Fruit fly (Drosophila melanogaster) whole organism, embryonic: ENCODE data around the gene polo.
A peak's percentile ranks its signal among the peaks of the same experiment; 100 is the strongest.

Experiments used
- Asciz ChIP-seq: fragments of 200-800 bp; sonication (Bioruptor generic); optimal IDR thresholded peaks from 2 replicates; lab custom pipeline; 2017; ENCODE audit warnings: missing biosample characterization, mild to moderate bottlenecking, missing genetic modification characterization, missing genetic modification reagents
- Atf-2 ChIP-seq: fragments of 200-800 bp; sonication (Bioruptor generic); optimal IDR thresholded peaks from 2 replicates; lab custom pipeline; 2016; ENCODE audit warnings: missing biosample characterization, missing genetic modification characterization
- Atf6 ChIP-seq: fragments of 200-800 bp; sonication (Bioruptor generic); IDR thresholded peaks from 2 replicates; pipeline ENCODE4 v1.3.6; 2022; ENCODE audit warnings: missing biosample characterization, missing genetic modification characterization
- B-H1 ChIP-seq: fragments of 200-800 bp; sonication (Bioruptor generic); IDR thresholded peaks from 3 replicates; pipeline ENCODE4 v1.3.6; 2022; ENCODE audit warnings: missing biosample characterization, missing genetic modification characterization
- BtbVII ChIP-seq: fragments of 200-800 bp; sonication (Bioruptor generic); optimal IDR thresholded peaks from 3 replicates; lab custom pipeline; 2017; ENCODE audit warnings: missing biosample characterization, mild to moderate bottlenecking, missing genetic modification characterization
- CG10274 ChIP-seq: fragments of 200-800 bp; sonication (Bioruptor generic); optimal IDR thresholded peaks from 3 replicates; lab custom pipeline; 2017; ENCODE audit warnings: missing biosample characterization, mild to moderate bottlenecking, missing genetic modification characterization
- CG11696 ChIP-seq: fragments of 200-800 bp; sonication (Bioruptor generic); IDR thresholded peaks from 2 replicates; pipeline ENCODE4 v1.3.6; 2022; ENCODE audit warnings: missing biosample characterization, missing genetic modification characterization
- CG12391 ChIP-seq: fragments of 200-800 bp; sonication (Bioruptor generic); optimal IDR thresholded peaks from 3 replicates; lab custom pipeline; 2018; ENCODE audit warnings: missing biosample characterization, mild to moderate bottlenecking, missing genetic modification characterization, moderate library complexity
- CG14441 ChIP-seq: fragments of 200-800 bp; sonication (Bioruptor generic); IDR thresholded peaks from 2 replicates; pipeline ENCODE4 v1.3.6; 2022; ENCODE audit warnings: missing biosample characterization, missing genetic modification characterization
- CG17612 ChIP-seq: fragments of 200-800 bp; sonication (Bioruptor generic); IDR thresholded peaks from 2 replicates; pipeline ENCODE4 v1.3.6; 2022; ENCODE audit warnings: missing biosample characterization, missing genetic modification characterization
- CG17802 ChIP-seq: fragments of 200-800 bp; sonication (Bioruptor generic); optimal IDR thresholded peaks from 2 replicates; lab custom pipeline; 2018; ENCODE audit warnings: missing biosample characterization, mild to moderate bottlenecking, missing genetic modification characterization, moderate library complexity
- CG1832 ChIP-seq: fragments of 200-800 bp; sonication (Bioruptor generic); optimal IDR thresholded peaks from 2 replicates; lab custom pipeline; 2017; ENCODE audit warnings: missing biosample characterization, mild to moderate bottlenecking, missing genetic modification characterization, inconsistent platforms
- CG31365 ChIP-seq: fragments of 200-800 bp; sonication (Bioruptor generic); optimal IDR thresholded peaks from 2 replicates; lab custom pipeline; 2018; ENCODE audit warnings: missing biosample characterization, mild to moderate bottlenecking, missing genetic modification characterization
- CG3281 ChIP-seq: fragments of 200-800 bp; sonication (Bioruptor generic); optimal IDR thresholded peaks from 3 replicates; lab custom pipeline; 2017; ENCODE audit warnings: missing biosample characterization, mild to moderate bottlenecking, missing genetic modification characterization
- CG34376 ChIP-seq: fragments of 200-800 bp; sonication (Bioruptor generic); optimal IDR thresholded peaks from 2 replicates; lab custom pipeline; 2018; ENCODE audit warnings: missing biosample characterization, mild to moderate bottlenecking, missing genetic modification characterization
- CG6254 ChIP-seq: fragments of 200-800 bp; sonication (Bioruptor generic); optimal IDR thresholded peaks from 3 replicates; lab custom pipeline; 2017; ENCODE audit warnings: mild to moderate bottlenecking, missing biosample characterization, missing genetic modification reagents, missing genetic modification characterization
- CG6813 ChIP-seq: fragments of 200-800 bp; sonication (Bioruptor generic); optimal IDR thresholded peaks from 2 replicates; lab custom pipeline; 2017; ENCODE audit warnings: missing biosample characterization, missing genetic modification characterization, mild to moderate bottlenecking, moderate library complexity, missing genetic modification reagents
- CG8281 ChIP-seq: fragments of 200-800 bp; sonication (Bioruptor generic); optimal IDR thresholded peaks from 2 replicates; lab custom pipeline; 2018; ENCODE audit warnings: missing biosample characterization, mild to moderate bottlenecking, missing genetic modification characterization, moderate library complexity
- Ets65A ChIP-seq: fragments of 200-800 bp; sonication (Bioruptor generic); peaks from one replicate; lab custom pipeline; 2016; ENCODE audit warnings: missing biosample characterization, missing genetic modification characterization
- Fer1 ChIP-seq: fragments of 200-800 bp; sonication (Bioruptor generic); optimal IDR thresholded peaks from 2 replicates; lab custom pipeline; 2017; ENCODE audit warnings: missing biosample characterization, mild to moderate bottlenecking, missing genetic modification characterization
- Fer3 ChIP-seq: fragments of 200-800 bp; sonication (Bioruptor generic); optimal IDR thresholded peaks from 2 replicates; lab custom pipeline; 2018; ENCODE audit warnings: missing biosample characterization, mild to moderate bottlenecking, missing genetic modification characterization, moderate library complexity
- H15 ChIP-seq: fragments of 200-800 bp; sonication (Bioruptor generic); IDR thresholded peaks from 3 replicates; pipeline ENCODE4 v1.3.6; 2022; ENCODE audit warnings: missing biosample characterization, missing genetic modification characterization
- HLH4C ChIP-seq: fragments of 200-800 bp; sonication (Bioruptor generic); IDR thresholded peaks from 3 replicates; pipeline ENCODE4 v1.3.6; 2022; ENCODE audit warnings: missing biosample characterization, missing genetic modification characterization; ENCODE audit not compliant: partially characterized antibody
- Hr39 ChIP-seq: fragments of >200 bp; optimal IDR thresholded peaks from 2 replicates; lab custom pipeline; 2017
- Ravus ChIP-seq: fragments of 200-800 bp; sonication (Bioruptor generic); IDR thresholded peaks from 2 replicates; pipeline ENCODE4 v1.3.6; 2022; ENCODE audit warnings: missing biosample characterization, missing genetic modification characterization
- Scr ChIP-seq: fragments of 200-800 bp; sonication (Bioruptor generic); IDR thresholded peaks from 2 replicates; pipeline ENCODE4 v1.3.6; 2022; ENCODE audit warnings: missing biosample characterization, missing genetic modification characterization; ENCODE audit not compliant: partially characterized antibody
- chif ChIP-seq, 2 experiments: fragments of 200-800 bp; sonication (Bioruptor generic); optimal IDR thresholded peaks; 3 replicates each; lab custom pipeline; 2016; ENCODE audit warnings: missing biosample characterization in 2 of 2, missing genetic modification characterization in 2 of 2
- ci ChIP-seq: fragments of 200-800 bp; sonication (Bioruptor generic); IDR thresholded peaks from 3 replicates; pipeline ENCODE4 v1.3.6; 2022; ENCODE audit warnings: missing biosample characterization, missing genetic modification characterization
- dysf ChIP-seq: fragments of 200-800 bp; sonication (Bioruptor generic); IDR thresholded peaks from 3 replicates; pipeline ENCODE4 v1.3.6; 2022; ENCODE audit warnings: missing biosample characterization, missing genetic modification characterization
- eyg ChIP-seq: fragments of 200-800 bp; sonication (Bioruptor generic); optimal IDR thresholded peaks from 3 replicates; lab custom pipeline; 2016; ENCODE audit warnings: missing biosample characterization, missing genetic modification characterization
- fd3F ChIP-seq: fragments of 200-800 bp; sonication (Bioruptor generic); optimal IDR thresholded peaks from 2 replicates; lab custom pipeline; 2018; ENCODE audit warnings: missing biosample characterization, mild to moderate bottlenecking, missing genetic modification characterization, moderate library complexity
- grau ChIP-seq: fragments of 200-800 bp; optimal IDR thresholded peaks from 3 replicates; lab custom pipeline; 2019; ENCODE audit warnings: missing biosample characterization, mild to moderate bottlenecking, missing genetic modification characterization, moderate library complexity
- inv ChIP-seq: fragments of 200-800 bp; sonication (Bioruptor generic); IDR thresholded peaks from 2 replicates; pipeline ENCODE4 v1.3.6; 2022; ENCODE audit warnings: missing biosample characterization, missing genetic modification characterization; ENCODE audit not compliant: partially characterized antibody
- kah ChIP-seq: fragments of 200-800 bp; sonication (Bioruptor generic); optimal IDR thresholded peaks from 2 replicates; lab custom pipeline; 2018; ENCODE audit warnings: missing biosample characterization, mild to moderate bottlenecking, missing genetic modification characterization
- kay ChIP-seq: fragments of 200-800 bp; sonication (Bioruptor generic); optimal IDR thresholded peaks from 2 replicates; lab custom pipeline; 2016; ENCODE audit warnings: missing biosample characterization, missing genetic modification characterization
- lov ChIP-seq, 2 experiments: fragments of 200-800 bp in 1 of 2; fragments of >200 bp in 1 of 2; sonication (Bioruptor generic) in 1 of 2; IDR thresholded peaks in 1 of 2; optimal IDR thresholded peaks in 1 of 2; 2 replicates in 1 of 2; 3 replicates in 1 of 2; pipeline versions ENCODE4 v1.3.6 to Lab custom; 2017 to 2022; ENCODE audit warnings: missing biosample characterization in 1 of 2, missing genetic modification characterization in 1 of 2
- mld ChIP-seq: fragments of 200-800 bp; sonication (Bioruptor generic); IDR thresholded peaks from 3 replicates; pipeline ENCODE4 v1.3.6; 2022; ENCODE audit warnings: missing biosample characterization, missing genetic modification characterization; ENCODE audit not compliant: partially characterized antibody
- onecut ChIP-seq: fragments of 200-800 bp; sonication (Bioruptor generic); IDR thresholded peaks from 2 replicates; pipeline ENCODE4 v1.3.6; 2022; ENCODE audit warnings: missing biosample characterization, missing genetic modification characterization
- otp ChIP-seq: fragments of 200-800 bp; sonication (Bioruptor generic); IDR thresholded peaks from 3 replicates; pipeline ENCODE4, ENCODE4 v1.3.6; 2022; ENCODE audit warnings: missing biosample characterization, missing genetic modification characterization
- pros ChIP-seq: fragments of 200-800 bp; sonication (Bioruptor generic); optimal IDR thresholded peaks from 3 replicates; lab custom pipeline; 2019; ENCODE audit warnings: missing biosample characterization, mild to moderate bottlenecking, missing genetic modification characterization, moderate library complexity
- ro ChIP-seq: fragments of 200-800 bp; sonication (Bioruptor generic); IDR thresholded peaks from 2 replicates; pipeline ENCODE4 v1.3.6; 2022; ENCODE audit warnings: missing biosample characterization, missing genetic modification characterization
- schlank ChIP-seq: fragments of 200-800 bp; sonication (Bioruptor generic); optimal IDR thresholded peaks from 2 replicates; lab custom pipeline; 2018; ENCODE audit warnings: missing biosample characterization, mild to moderate bottlenecking, missing genetic modification characterization
- sim ChIP-seq: fragments of 200-800 bp; sonication (Bioruptor generic); IDR thresholded peaks from 2 replicates; pipeline ENCODE4 v1.3.6; 2022; ENCODE audit warnings: missing biosample characterization, missing genetic modification characterization
- ssp ChIP-seq: fragments of 200-800 bp; sonication (Bioruptor generic); IDR thresholded peaks from 2 replicates; pipeline ENCODE4 v1.3.6; 2022; ENCODE audit warnings: missing biosample characterization, missing genetic modification characterization
- unc-4 ChIP-seq: fragments of 200-800 bp; sonication (Bioruptor generic); IDR thresholded peaks from 2 replicates; pipeline ENCODE4 v1.3.6; 2022; ENCODE audit warnings: missing biosample characterization, missing genetic modification characterization; ENCODE audit not compliant: partially characterized antibody
- vvl ChIP-seq: fragments of 200-800 bp; sonication (Bioruptor generic); IDR thresholded peaks from 2 replicates; pipeline ENCODE4 v1.3.6; 2022; ENCODE audit warnings: missing biosample characterization, missing genetic modification characterization
- wdn ChIP-seq: fragments of 200-800 bp; sonication (Bioruptor generic); IDR thresholded peaks from 2 replicates; pipeline ENCODE4 v1.3.6; 2022; ENCODE audit warnings: missing biosample characterization, missing genetic modification characterization
- z ChIP-seq: fragments of 200-800 bp; sonication (Bioruptor generic); IDR thresholded peaks from 3 replicates; pipeline ENCODE4 v1.3.6; 2022; ENCODE audit warnings: missing biosample characterization, missing genetic modification characterization

The polo gene

dm6 chr3L:20347762-20348580 lies 38.5 kb downstream of the polo start, which contains the start of the genes Rbbp5 and eRF1 (continued):
- TF ChIP-seq CG17612 (GFP tag; lab: Robert Waterston, UW) (peak; percentile 41; the same call in 1 of the 2 replicates), CG3281 (GFP tag; lab: Kevin White, UChicago) (peak; percentile 30), Fer3 (tag; lab: Kevin White, UChicago) (peak; percentile 72), wdn (GFP tag; lab: Robert Waterston, UW) (peak; percentile 66), grau (tag; lab: Kevin White, UChicago) (peak; percentile 81), CG1832 (no peak), eyg (GFP tag; lab: Kevin White, UChicago) (no peak), sim (GFP tag; lab: Robert Waterston, UW) (no peak), CG34376 (GFP tag; lab: Kevin White, UChicago) (peak; percentile 24), inv (GFP tag; lab: Robert Waterston, UW) (peak; percentile 92), B-H1 (GFP tag; lab: Robert Waterston, UW) (peak; percentile 63; the same call in 2 of the 3 replicates), mld (peak; percentile 91), Scr (GFP tag; lab: Robert Waterston, UW) (peak; percentile 94), HLH4C (GFP tag; lab: Robert Waterston, UW) (peak; percentile 86), ro (GFP tag; lab: Robert Waterston, UW) (no peak), vvl (peak; percentile 16; the same call in 1 of the 2 replicates), schlank (tag; lab: Kevin White, UChicago) (no peak), kay (GFP tag; lab: Kevin White, UChicago) (peak; percentile 51), otp (GFP tag; lab: Robert Waterston, UW) (peak; percentile 66; the same call in 2 of the 3 replicates), ssp (GFP tag; lab: Robert Waterston, UW) (no peak; the same call in 1 of the 2 replicates), Fer1 (GFP tag; lab: Kevin White, UChicago) (peak; percentile 22), CG6254 (GFP tag; lab: Kevin White, UChicago) (peak; percentile 26), CG6813 (no peak), BtbVII (GFP tag; lab: Kevin White, UChicago) (peak; percentile 47), CG11696 (GFP tag; lab: Robert Waterston, UW) (0 out of 2 replicates have a peak, but pooled peaks have one; percentile 22), Atf-2 (GFP tag; lab: Kevin White, UChicago) (peak; percentile 28), pros (no peak), onecut (GFP tag; lab: Robert Waterston, UW) (no peak), chif (GFP tag; optimal IDR thresholded peaks at IDR 0.05; lab: Kevin White, UChicago) (peak; percentile 42 to 62), CG12391 (tag; lab: Kevin White, UChicago) (peak; percentile 93), CG8281 (tag; lab: Kevin White, UChicago) (no peak), lov (optimal IDR thresholded peaks at IDR 0.05; lab: Kevin White, UChicago) (no peak), lov (GFP tag; IDR thresholded peaks at IDR 0.05; lab: Robert Waterston, UW) (peak; percentile 64; the same call in 2 of the 3 replicates), Ravus (peak; percentile 40), Asciz (GFP tag; lab: Kevin White, UChicago) (no peak), Ets65A (GFP tag; lab: Kevin White, UChicago) (peak; percentile 96), z (GFP tag; lab: Robert Waterston, UW) (no peak), CG17802 (tag; lab: Kevin White, UChicago) (peak; percentile 50), unc-4 (GFP tag; lab: Robert Waterston, UW) (peak; percentile 83), fd3F (GFP tag; lab: Kevin White, UChicago) (peak; percentile 57), H15 (GFP tag; lab: Robert Waterston, UW) (peak; percentile 70; the same call in 1 of the 3 replicates), Atf6 (GFP tag; lab: Robert Waterston, UW) (peak; percentile 65), CG31365 (tag; lab: Kevin White, UChicago) (no peak), CG10274 (no peak), CG14441 (peak; percentile 75), Hr39 (no peak), kah (GFP tag; lab: Kevin White, UChicago) (no peak), ci (no peak), dysf (GFP tag; lab: Robert Waterston, UW) (peak; percentile 81; the same call in 2 of the 3 replicates)
